Fruit fly (Drosophila melanogaster) whole organism, wandering third instar larva: ENCODE measurements around the gene CG13049.
A peak's percentile ranks its signal among the peaks of the same experiment; 100 is the strongest.

ENCODE experiments used
- Abd-B ChIP-seq: fragments of >200 bp; optimal IDR thresholded peaks from 2 replicates; lab custom pipeline; 2017; ENCODE audit warnings: missing biosample characterization, missing genetic modification characterization
- CG32264 ChIP-seq: fragments of 200-800 bp; sonication (Bioruptor generic); optimal IDR thresholded peaks from 2 replicates; lab custom pipeline; 2016; ENCODE audit warnings: missing biosample characterization, missing genetic modification characterization
- CG9705 ChIP-seq: fragments of 200-800 bp; sonication (Bioruptor generic); optimal IDR thresholded peaks from 2 replicates; lab custom pipeline; 2018; ENCODE audit warnings: missing biosample characterization, mild to moderate bottlenecking, missing genetic modification characterization
- CrebA ChIP-seq: fragments of 200-800 bp; sonication (Bioruptor generic); optimal IDR thresholded peaks from 2 replicates; lab custom pipeline; 2016; ENCODE audit warnings: missing biosample characterization, mild to moderate bottlenecking, missing genetic modification characterization, borderline replicate concordance
- Dfd ChIP-seq: fragments of >200 bp; optimal IDR thresholded peaks from 2 replicates; lab custom pipeline; 2017; ENCODE audit warnings: missing biosample characterization, missing genetic modification characterization
- Dif ChIP-seq: fragments of 200-275, 200-300 bp; sonication (Bioruptor generic); optimal IDR thresholded peaks from 2 replicates; lab custom pipeline; 2018; ENCODE audit warnings: missing biosample characterization, missing genetic modification characterization; ENCODE audit not compliant: partially characterized antibody
- GATAd ChIP-seq: sonication (Bioruptor generic); optimal IDR thresholded peaks from 2 replicates; lab custom pipeline; 2016; ENCODE audit warnings: missing biosample characterization, missing genetic modification characterization
- HLH106 ChIP-seq: fragments of 200-800 bp; optimal IDR thresholded peaks from 3 replicates; lab custom pipeline; 2019; ENCODE audit warnings: missing biosample characterization, mild to moderate bottlenecking, missing genetic modification characterization, moderate library complexity
- Hnf4 ChIP-seq: fragments of 200-800 bp; sonication (Bioruptor generic); optimal IDR thresholded peaks from 2 replicates; lab custom pipeline; 2016; ENCODE audit warnings: missing biosample characterization, mild to moderate bottlenecking, missing genetic modification characterization
- Hr83 ChIP-seq: fragments of 200-300 bp; sonication (Bioruptor generic); optimal IDR thresholded peaks from 2 replicates; lab custom pipeline; 2016; ENCODE audit warnings: missing biosample characterization, mild to moderate bottlenecking, missing genetic modification characterization, moderate library complexity; ENCODE audit not compliant: poor library complexity, severe bottlenecking
- Jra ChIP-seq: sonication (Bioruptor generic); optimal IDR thresholded peaks from 2 replicates; lab custom pipeline; 2016; ENCODE audit warnings: missing biosample characterization, missing genetic modification characterization
- Myc ChIP-seq: fragments of >200 bp; optimal IDR thresholded peaks from 2 replicates; lab custom pipeline; 2017
- OdsH ChIP-seq: fragments of 200-800 bp; sonication (Bioruptor generic); optimal IDR thresholded peaks from 2 replicates; lab custom pipeline; 2016; ENCODE audit warnings: missing biosample characterization, mild to moderate bottlenecking, missing genetic modification characterization
- Rel ChIP-seq, 2 experiments: fragments of 200-800 bp; sonication (Bioruptor generic) in 1 of 2; optimal IDR thresholded peaks; 2 replicates in 1 of 2; 3 replicates in 1 of 2; lab custom pipeline; 2016 to 2019; ENCODE audit warnings: mild to moderate bottlenecking in 2 of 2, missing biosample characterization in 2 of 2, missing genetic modification characterization in 2 of 2, moderate library complexity in 1 of 2
- Sp1 ChIP-seq: fragments of 200-800 bp; sonication (Bioruptor generic); optimal IDR thresholded peaks from 3 replicates; lab custom pipeline; 2019; ENCODE audit warnings: missing biosample characterization, mild to moderate bottlenecking, missing genetic modification characterization, moderate library complexity
- Vsx2 ChIP-seq: fragments of 200-300, 225-300 bp; sonication (Bioruptor generic); optimal IDR thresholded peaks from 2 replicates; lab custom pipeline; 2018; ENCODE audit warnings: missing biosample characterization, missing genetic modification characterization; ENCODE audit not compliant: partially characterized antibody
- dl ChIP-seq, 2 experiments: fragments of 175-275, 200-275 bp in 1 of 2; fragments of 200-275 bp in 1 of 2; sonication (Bioruptor generic); optimal IDR thresholded peaks; lab custom pipeline; 2018; ENCODE audit warnings: mild to moderate bottlenecking in 2 of 2, missing biosample characterization in 2 of 2, missing genetic modification characterization in 2 of 2, moderate library complexity in 2 of 2; ENCODE audit not compliant: partially characterized antibody in 2 of 2, insufficient read depth in 1 of 2
- dmrt93B ChIP-seq: fragments of 200-800 bp; sonication (Bioruptor generic); optimal IDR thresholded peaks from 2 replicates; lab custom pipeline; 2018; ENCODE audit warnings: missing biosample characterization, mild to moderate bottlenecking, missing genetic modification characterization
- dsf ChIP-seq: sonication (Bioruptor generic); optimal IDR thresholded peaks from 2 replicates; lab custom pipeline; 2016; ENCODE audit warnings: missing biosample characterization, missing genetic modification characterization, borderline replicate concordance
- foxo ChIP-seq, 2 experiments: fragments of 200-800 bp; sonication (Bioruptor generic); optimal IDR thresholded peaks; 2 replicates in 1 of 2; 3 replicates in 1 of 2; lab custom pipeline; 2016 to 2017; ENCODE audit warnings: missing biosample characterization in 2 of 2, missing genetic modification characterization in 2 of 2
- fru ChIP-seq: fragments of 200-800 bp; sonication (Bioruptor generic); optimal IDR thresholded peaks from 3 replicates; lab custom pipeline; 2016; ENCODE audit warnings: missing biosample characterization, mild to moderate bottlenecking, missing genetic modification characterization
- h ChIP-seq: fragments of 200-800 bp; sonication (Bioruptor generic); optimal IDR thresholded peaks from 3 replicates; lab custom pipeline; 2016; ENCODE audit warnings: missing biosample characterization, mild to moderate bottlenecking, missing genetic modification characterization
- jim ChIP-seq: fragments of 175-275, 200-325 bp; sonication (Bioruptor generic); optimal IDR thresholded peaks from 2 replicates; lab custom pipeline; 2016; ENCODE audit warnings: missing biosample characterization, mild to moderate bottlenecking, missing genetic modification characterization
- lola ChIP-seq: fragments of >200 bp; optimal IDR thresholded peaks from 2 replicates; lab custom pipeline; 2017; ENCODE audit warnings: missing biosample characterization, missing genetic modification characterization
- rgr ChIP-seq: fragments of 200-800 bp; sonication (Bioruptor generic); optimal IDR thresholded peaks from 3 replicates; lab custom pipeline; 2016; ENCODE audit warnings: missing biosample characterization, mild to moderate bottlenecking, missing genetic modification characterization
- sv ChIP-seq: fragments of 200-800 bp; sonication (Bioruptor generic); optimal IDR thresholded peaks from 3 replicates; lab custom pipeline; 2016; ENCODE audit warnings: missing biosample characterization, missing genetic modification characterization
- usp ChIP-seq: fragments of >200 bp; optimal IDR thresholded peaks from 2 replicates; lab custom pipeline; 2017; ENCODE audit warnings: missing biosample characterization, missing genetic modification characterization
- woc ChIP-seq: sonication (Bioruptor generic); optimal IDR thresholded peaks from 2 replicates; lab custom pipeline; 2016; ENCODE audit warnings: missing biosample characterization, mild to moderate bottlenecking, missing genetic modification characterization

CG13049 gene

DNA sequence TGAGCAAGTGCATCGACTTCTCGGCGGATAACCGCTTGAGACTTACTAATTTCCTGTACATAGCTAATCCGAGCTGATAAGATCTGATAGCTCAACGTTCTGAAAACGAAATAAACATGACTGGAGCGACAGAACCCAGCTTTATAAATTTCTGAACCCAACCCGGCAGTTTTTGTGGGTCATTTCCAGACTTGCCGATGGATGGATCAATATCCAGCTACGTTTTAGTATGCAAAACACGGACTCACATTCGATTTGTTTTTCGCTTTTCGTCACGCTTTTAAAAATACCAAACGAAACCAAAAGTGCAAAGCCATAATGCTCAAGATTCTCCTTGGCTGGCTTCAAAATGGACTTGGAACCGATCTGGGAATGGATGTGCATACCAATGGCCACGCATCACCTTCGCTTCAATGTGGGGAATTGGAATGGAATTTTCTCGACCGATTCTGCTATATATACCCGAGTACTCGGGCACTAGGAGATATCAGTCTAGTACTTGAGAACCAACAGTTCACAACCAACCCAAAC lies 10.9 kb downstream of the CG13049 start, which contains the start of the genes CG34248 and CG13067:
CG34248 (minus strand) TSS at position 101 of the 531 bp plus-strand sequence.
CG13067 (plus strand) TSS at position 481 of the 531 bp plus-strand sequence.
- TF ChIP-seq dmrt93B (GFP tag; lab: Kevin White, UChicago) (no peak), h (GFP tag; lab: Kevin White, UChicago) (no peak)
- TF ChIP-seq, all 38 proteins: peak for 0

DNA sequence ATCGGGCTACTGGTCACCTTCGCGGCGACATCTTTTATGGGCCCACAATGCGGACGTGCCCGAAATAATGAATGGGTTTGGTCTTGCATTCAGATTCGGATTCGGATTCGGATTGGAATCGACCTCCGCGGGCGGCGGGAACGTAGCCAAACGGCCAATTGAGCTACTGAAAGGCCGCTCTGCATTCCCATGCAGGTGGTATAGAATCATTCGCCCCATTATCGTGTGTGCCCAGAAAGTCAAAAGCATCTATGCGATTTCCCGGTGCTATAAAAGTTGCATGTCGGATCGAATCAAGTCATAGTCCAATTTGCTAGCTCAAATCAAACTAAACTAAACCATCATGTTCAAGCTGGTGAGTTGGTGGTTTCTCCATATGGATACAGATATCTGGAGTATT lies 12.6 kb downstream of the CG13049 start, which contains the start of gene CG13068:
CG13068 (plus strand) TSS at position 301 of the 400 bp plus-strand sequence.
- TF ChIP-seq HLH106 (tag; lab: Kevin White, UChicago) = no peak
- TF ChIP-seq woc (GFP tag; lab: Kevin White, UChicago) = no peak
- no peak for TF ChIP-seq Hnf4
- TF ChIP-seq Myc (lab: Kevin White, UChicago) = no peak
- TF ChIP-seq Dfd (GFP tag; lab: Kevin White, UChicago) = no peak
- no peak for TF ChIP-seq OdsH (GFP tag; lab: Kevin White, UChicago)
- TF ChIP-seq CrebA (GFP tag; lab: Kevin White, UChicago) = no peak
- TF ChIP-seq rgr (GFP tag; lab: Kevin White, UChicago) = no peak
- TF ChIP-seq fru (GFP tag; lab: Kevin White, UChicago) = no peak
- TF ChIP-seq, all 38 proteins: peak for 0

DNA sequence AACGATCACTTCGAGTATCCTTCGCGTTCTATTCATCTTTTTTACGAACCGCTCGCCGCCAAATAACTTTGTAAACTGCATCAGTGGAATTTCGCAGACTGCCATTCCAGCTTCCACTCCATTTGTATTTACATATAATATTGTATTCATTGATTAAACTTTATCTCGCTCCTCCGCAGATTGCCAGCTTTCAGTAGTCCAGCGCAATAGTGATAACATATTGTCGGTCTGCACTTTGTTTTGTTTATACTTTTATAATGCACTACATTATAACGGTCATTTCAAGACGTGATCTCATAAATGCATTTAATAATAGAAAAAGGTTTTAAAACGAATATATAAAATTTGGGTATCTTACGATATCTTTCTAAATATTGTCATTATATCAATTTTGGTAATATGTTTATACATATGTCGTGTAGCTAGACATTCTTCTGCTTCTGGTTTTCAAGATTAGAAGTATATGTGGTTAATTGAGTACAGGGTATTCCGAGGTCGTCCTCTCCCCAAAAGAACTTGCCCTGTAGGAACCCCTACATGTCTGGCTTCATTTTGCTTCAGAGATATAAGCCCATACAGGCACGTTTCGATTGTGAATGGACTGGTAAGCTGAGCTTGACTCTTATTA lies 13.5 kb downstream of the CG13049 start, which contains the start of gene CG4950:
CG4950 (minus strand) TSS at position 51 of the 628 bp plus-strand sequence.
- TF ChIP-seq HLH106 (tag; lab: Kevin White, UChicago) (peak; percentile 40), woc (GFP tag; lab: Kevin White, UChicago) (no peak)

DNA sequence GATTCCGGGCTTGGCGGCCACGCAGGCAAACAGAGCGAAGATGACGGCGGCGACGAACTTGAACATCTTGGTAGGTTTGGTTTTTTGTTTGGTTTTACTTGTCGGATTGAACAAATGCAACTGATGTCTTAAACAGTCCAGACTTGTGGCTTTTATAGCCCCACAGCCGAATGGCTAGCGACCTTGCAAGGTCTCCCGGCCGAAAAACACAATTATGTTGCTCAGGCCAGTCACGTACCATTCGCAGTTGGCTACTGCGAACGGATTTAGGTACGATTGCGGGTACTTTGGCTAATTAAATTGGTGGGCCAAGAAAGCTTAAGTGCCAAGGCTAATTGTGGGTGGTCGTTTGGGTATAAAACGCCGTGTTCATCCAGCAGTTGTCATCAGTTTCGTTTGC lies 16.7 kb downstream of the CG13049 start, which contains the start of the genes CG13051 and CG13069:
CG13051 (minus strand) TSS at position 101 of the 400 bp plus-strand sequence.
CG13069 (plus strand) TSS at position 386 of the 400 bp plus-strand sequence.
- TF ChIP-seq dl (GFP tag; optimal IDR thresholded peaks at IDR 0.05; lab: Kevin White, UChicago; ENCODE audit: insufficient read depth in 1 of 2, partially characterized antibody in 2 of 2) = no peak
- no peak for TF ChIP-seq foxo (GFP tag; optimal IDR thresholded peaks at IDR 0.05; lab: Kevin White, UChicago)
- no peak for TF ChIP-seq Dif (GFP tag; lab: Kevin White, UChicago)
- TF ChIP-seq jim (GFP tag; lab: Kevin White, UChicago) = no peak
- TF ChIP-seq usp (GFP tag; lab: Kevin White, UChicago) = no peak
- TF ChIP-seq dmrt93B (GFP tag; lab: Kevin White, UChicago) = no peak

DNA sequence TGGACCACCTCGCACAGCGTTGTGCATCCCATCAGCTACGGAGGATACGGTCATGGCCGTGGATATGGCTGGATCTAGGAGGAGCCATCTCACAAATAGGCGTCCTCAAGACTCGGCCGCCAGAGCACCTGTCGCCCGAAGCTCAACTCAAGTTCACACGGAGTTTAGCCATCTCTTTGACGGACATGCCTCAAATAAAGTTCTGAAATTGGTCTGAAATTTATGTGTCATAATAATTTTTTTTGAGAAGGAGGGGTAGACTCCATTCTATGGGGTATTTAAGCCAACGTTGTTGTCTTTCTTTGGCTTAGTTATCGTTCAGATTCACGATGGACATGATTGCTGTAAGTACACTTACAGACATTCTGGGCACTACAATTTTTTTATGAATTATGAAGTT lies 18.7 kb downstream of the CG13049 start, which contains the start of gene CG13070:
CG13070 (plus strand) TSS at position 301 of the 400 bp plus-strand sequence.
- TF ChIP-seq Jra (no peak), Rel (GFP tag; optimal IDR thresholded peaks at IDR 0.05; lab: Kevin White, UChicago) (no peak), Rel (tag; optimal IDR thresholded peaks at IDR 0.05; lab: Kevin White, UChicago) (no peak), h (GFP tag; lab: Kevin White, UChicago) (no peak), Myc (lab: Kevin White, UChicago) (no peak), Vsx2 (no peak), HLH106 (tag; lab: Kevin White, UChicago) (no peak), dsf (GFP tag; lab: Kevin White, UChicago) (no peak), Dif (GFP tag; lab: Kevin White, UChicago) (no peak), CG9705 (GFP tag; lab: Kevin White, UChicago) (no peak), lola (GFP tag; lab: Kevin White, UChicago) (no peak), Sp1 (GFP tag; lab: Kevin White, UChicago) (no peak), Dfd (GFP tag; lab: Kevin White, UChicago) (no peak), Hnf4 (no peak), dl (GFP tag; optimal IDR thresholded peaks at IDR 0.05; lab: Kevin White, UChicago; ENCODE audit: insufficient read depth in 1 of 2, partially characterized antibody in 2 of 2) (no peak)

DNA sequence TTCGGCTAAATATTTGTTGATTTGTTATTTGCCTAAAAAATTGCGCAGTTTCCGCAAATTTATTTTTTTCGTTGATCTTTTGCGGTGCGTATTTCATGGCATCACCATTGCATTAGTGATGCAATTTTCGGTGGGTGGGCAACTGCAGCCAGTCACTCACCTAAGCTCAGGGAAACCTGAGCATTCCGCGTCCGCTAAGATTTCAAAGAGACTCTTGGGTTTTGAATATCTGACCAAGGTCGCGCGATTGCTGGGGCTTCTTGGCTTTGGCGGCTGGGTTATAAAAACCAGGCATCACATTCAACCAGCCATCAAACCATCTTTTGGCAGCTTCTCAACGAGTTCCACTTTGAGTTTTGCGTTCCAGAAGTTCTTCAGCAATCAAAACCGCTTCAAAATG lies 19.3 kb downstream of the CG13049 start, which contains the start of gene CG13071:
CG13071 (plus strand) TSS at position 301 of the 400 bp plus-strand sequence.
- TF ChIP-seq CG9705 (GFP tag; lab: Kevin White, UChicago) = no peak
- no peak for TF ChIP-seq CG32264 (GFP tag; lab: Kevin White, UChicago)
- no peak for TF ChIP-seq GATAd
- TF ChIP-seq sv (GFP tag; lab: Kevin White, UChicago) = no peak
- no peak for TF ChIP-seq lola (GFP tag; lab: Kevin White, UChicago)
- no peak for TF ChIP-seq Myc (lab: Kevin White, UChicago)
- TF ChIP-seq Dif (GFP tag; lab: Kevin White, UChicago) = no peak
- TF ChIP-seq woc (GFP tag; lab: Kevin White, UChicago) = no peak
- no peak for TF ChIP-seq Vsx2
- TF ChIP-seq Hr83 (GFP tag; lab: Kevin White, UChicago) = no peak
- no peak for TF ChIP-seq Abd-B (GFP tag; lab: Kevin White, UChicago)
- TF ChIP-seq rgr (GFP tag; lab: Kevin White, UChicago) = no peak
